Worm (Caenorhabditis elegans) whole organism, young adult: ENCODE results near the gene gmn-1.

Experiments
- B0261.1 ChIP-seq: sonication (generic microtip); optimal IDR thresholded peaks from 2 replicates; lab custom pipeline; 2016; ENCODE audit warnings: mild to moderate bottlenecking, missing genetic modification characterization, moderate library complexity, missing compliant biosample characterization
- B0336.3 ChIP-seq: fragments of 200-800 bp; sonication (Bioruptor generic); IDR thresholded peaks from 2 replicates; pipeline ENCODE4 v1.3.6; 2022; ENCODE audit warnings: missing genetic modification characterization, missing compliant biosample characterization
- C06A6.2 ChIP-seq: fragments of 200-800 bp; sonication (Bioruptor generic); conservative IDR thresholded peaks from 2 replicates; pipeline ENCODE4 v1.3.6; 2022; ENCODE audit warnings: missing genetic modification characterization, missing compliant biosample characterization
- F10E7.11 ChIP-seq: sonication (generic microtip); optimal IDR thresholded peaks from 2 replicates; lab custom pipeline; 2017; ENCODE audit warnings: mild to moderate bottlenecking, missing genetic modification characterization, moderate library complexity, missing compliant biosample characterization
- F37B4.10 ChIP-seq: fragments of 200-800 bp; sonication (Bioruptor generic); IDR thresholded peaks from 2 replicates; pipeline ENCODE4 v1.3.6; 2022; ENCODE audit warnings: missing genetic modification characterization, missing compliant biosample characterization
- F39B2.1 ChIP-seq: fragments of 200-800 bp; sonication (Bioruptor generic); IDR thresholded peaks from 2 replicates; pipeline ENCODE4 v1.3.6; 2022; ENCODE audit warnings: missing genetic modification reagents, missing genetic modification characterization, missing compliant biosample characterization
- K11D2.4 ChIP-seq: fragments of 200-800 bp; sonication (Bioruptor generic); IDR thresholded peaks from 2 replicates; pipeline ENCODE4 v1.3.6; 2022; ENCODE audit warnings: missing genetic modification reagents, missing genetic modification characterization, missing compliant biosample characterization
- T26A5.8 ChIP-seq: sonication (generic microtip); optimal IDR thresholded peaks from 2 replicates; lab custom pipeline; 2016; ENCODE audit warnings: missing genetic modification characterization, missing compliant biosample characterization
- Y53G8AR.9 ChIP-seq: fragments of 200-800 bp; sonication (Bioruptor generic); conservative IDR thresholded peaks from 2 replicates; pipeline ENCODE4 v1.3.6; 2022; ENCODE audit warnings: missing genetic modification reagents, missing genetic modification characterization, missing compliant biosample characterization
- Y56A3A.18 ChIP-seq: fragments of 200-800 bp; sonication (Bioruptor generic); IDR thresholded peaks from 2 replicates; pipeline ENCODE4 v1.3.6; 2022; ENCODE audit warnings: missing genetic modification reagents, missing genetic modification characterization, missing compliant biosample characterization
- Y67H2A.10 ChIP-seq: fragments of 200-800 bp; sonication (Bioruptor generic); conservative IDR thresholded peaks from 2 replicates; pipeline ENCODE4 v1.3.6; 2022; ENCODE audit warnings: missing genetic modification reagents, missing genetic modification characterization, missing compliant biosample characterization
- Y79H2A.3 ChIP-seq: fragments of 200-800 bp; sonication (Bioruptor generic); conservative IDR thresholded peaks from 2 replicates; pipeline ENCODE4 v1.3.6; 2022; ENCODE audit warnings: missing genetic modification reagents, missing genetic modification characterization, missing compliant biosample characterization
- Y95B8A.8 ChIP-seq: fragments of 200-800 bp; sonication (Bioruptor generic); IDR thresholded peaks from 2 replicates; pipeline ENCODE4 v1.3.6; 2022; ENCODE audit warnings: missing genetic modification reagents, missing genetic modification characterization, missing compliant biosample characterization
- akir-1 ChIP-seq: fragments of 200-800 bp; sonication (Bioruptor generic); optimal IDR thresholded peaks from 2 replicates; lab custom pipeline; 2018; ENCODE audit warnings: mild to moderate bottlenecking, missing genetic modification characterization, moderate library complexity, missing compliant biosample characterization
- ama-1 ChIP-seq, 3 experiments: fragments of 150-350 bp in 1 of 3; sonication (generic microtip) in 2 of 3; optimal IDR thresholded peaks; 2 replicates each; lab custom pipeline; 2014 to 2018; ENCODE audit warnings: missing biosample characterization in 2 of 3, missing genetic modification characterization in 2 of 3, missing genetic modification reagents in 2 of 3
- aptf-2 ChIP-seq: fragments of 200-800 bp; sonication (Bioruptor generic); conservative IDR thresholded peaks from 2 replicates; pipeline ENCODE4 v1.3.6; 2022; ENCODE audit warnings: missing genetic modification reagents, missing genetic modification characterization, missing compliant biosample characterization
- atf-7 ChIP-seq: sonication (generic microtip); optimal IDR thresholded peaks from 2 replicates; lab custom pipeline; 2017; ENCODE audit warnings: mild to moderate bottlenecking, missing genetic modification characterization, missing compliant biosample characterization
- athp-1 ChIP-seq: sonication (generic microtip); optimal IDR thresholded peaks from 2 replicates; lab custom pipeline; 2017; ENCODE audit warnings: mild to moderate bottlenecking, missing genetic modification characterization, missing compliant biosample characterization
- bed-2 ChIP-seq: fragments of 200-800 bp; sonication (Bioruptor generic); IDR thresholded peaks from 2 replicates; pipeline ENCODE4 v1.3.6; 2022; ENCODE audit warnings: missing genetic modification reagents, missing genetic modification characterization, missing compliant biosample characterization
- ccch-3 ChIP-seq: fragments of 200-800 bp; sonication (Bioruptor generic); optimal IDR thresholded peaks from 2 replicates; lab custom pipeline; 2018; ENCODE audit warnings: mild to moderate bottlenecking, missing genetic modification characterization, missing compliant biosample characterization
- cebp-1 ChIP-seq, 2 experiments: fragments of 200-800 bp in 1 of 2; sonication (Bioruptor generic) in 1 of 2; sonication (generic microtip) in 1 of 2; IDR thresholded peaks in 1 of 2; optimal IDR thresholded peaks in 1 of 2; 2 replicates each; pipeline versions ENCODE4 v1.3.6 to Lab custom; 2017 to 2022; ENCODE audit warnings: missing compliant biosample characterization in 2 of 2, missing genetic modification characterization in 2 of 2, mild to moderate bottlenecking in 1 of 2, missing genetic modification reagents in 1 of 2, moderate library complexity in 1 of 2
- ceh-100 ChIP-seq: fragments of 200-800 bp; sonication (Bioruptor generic); IDR thresholded peaks from 2 replicates; pipeline ENCODE4 v1.3.6; 2022; ENCODE audit warnings: missing genetic modification reagents, missing genetic modification characterization, missing compliant biosample characterization
- chd-7 ChIP-seq: sonication (generic microtip); optimal IDR thresholded peaks from 2 replicates; lab custom pipeline; 2016; ENCODE audit warnings: mild to moderate bottlenecking, missing genetic modification characterization, moderate library complexity, missing compliant biosample characterization
- efl-1 ChIP-seq: fragments of 150-350 bp; optimal IDR thresholded peaks from 2 replicates; lab custom pipeline; 2014; ENCODE audit warnings: missing biosample characterization, missing genetic modification reagents, missing genetic modification characterization
- egl-18 ChIP-seq: fragments of 200-800 bp; sonication (Bioruptor generic); IDR thresholded peaks from 2 replicates; pipeline ENCODE4 v1.3.6; 2022; ENCODE audit warnings: missing genetic modification reagents, missing genetic modification characterization, missing compliant biosample characterization
- ekl-4 ChIP-seq: fragments of 200-800 bp; sonication (Bioruptor generic); IDR thresholded peaks from 2 replicates; pipeline ENCODE4 v1.3.6; 2022; ENCODE audit warnings: missing genetic modification reagents, missing genetic modification characterization, missing compliant biosample characterization
- fkh-3 ChIP-seq: sonication (generic microtip); optimal IDR thresholded peaks from 2 replicates; lab custom pipeline; 2016; ENCODE audit warnings: mild to moderate bottlenecking, missing genetic modification characterization, missing compliant biosample characterization
- him-1 ChIP-seq: sonication (generic microtip); optimal IDR thresholded peaks from 2 replicates; lab custom pipeline; 2016; ENCODE audit warnings: missing genotype, missing genetic modification reagents, missing genetic modification characterization, missing compliant biosample characterization
- hlh-26 ChIP-seq: fragments of 200-800 bp; sonication (Bioruptor generic); conservative IDR thresholded peaks from 2 replicates; pipeline ENCODE4 v1.3.6; 2022; ENCODE audit warnings: missing genetic modification reagents, missing genetic modification characterization, missing compliant biosample characterization
- lag-1 ChIP-seq: fragments of 200-800 bp; sonication (Bioruptor generic); IDR thresholded peaks from 2 replicates; pipeline ENCODE4 v1.3.6; 2022; ENCODE audit warnings: missing genetic modification reagents, missing genetic modification characterization, missing compliant biosample characterization
- lin-40 ChIP-seq: sonication (generic microtip); optimal IDR thresholded peaks from 2 replicates; lab custom pipeline; 2016; ENCODE audit warnings: missing genetic modification characterization, mild to moderate bottlenecking, missing compliant biosample characterization, missing genotype, missing genetic modification reagents
- lin-54 ChIP-seq: fragments of 200-800 bp; sonication (Bioruptor generic); optimal IDR thresholded peaks from 2 replicates; lab custom pipeline; 2018; ENCODE audit warnings: mild to moderate bottlenecking, missing genetic modification characterization, missing compliant biosample characterization
- lir-1 ChIP-seq: fragments of 200-800 bp; sonication (Bioruptor generic); conservative IDR thresholded peaks from 2 replicates; pipeline ENCODE4 v1.3.6; 2022; ENCODE audit warnings: missing genetic modification reagents, missing genetic modification characterization, missing compliant biosample characterization
- lsy-27 ChIP-seq: sonication (generic microtip); optimal IDR thresholded peaks from 2 replicates; lab custom pipeline; 2017; ENCODE audit warnings: missing genetic modification characterization, mild to moderate bottlenecking, missing compliant biosample characterization, antibody characterized with exemption, missing genotype, borderline replicate concordance; ENCODE audit not compliant: insufficient read depth
- madf-10 ChIP-seq: sonication (generic microtip); optimal IDR thresholded peaks from 2 replicates; lab custom pipeline; 2016; ENCODE audit warnings: mild to moderate bottlenecking, missing genetic modification characterization, missing compliant biosample characterization
- nfyb-1 ChIP-seq: fragments of 200-800 bp; sonication (Bioruptor generic); IDR thresholded peaks from 2 replicates; pipeline ENCODE4 v1.3.6; 2022; ENCODE audit warnings: missing genetic modification reagents, missing genetic modification characterization, missing compliant biosample characterization
- nhr-120 ChIP-seq: fragments of 200-800 bp; sonication (Bioruptor generic); IDR thresholded peaks from 2 replicates; pipeline ENCODE4 v1.3.6; 2022; ENCODE audit warnings: missing genetic modification characterization, missing compliant biosample characterization
- pbrm-1 ChIP-seq: fragments of 200-800 bp; sonication (Bioruptor generic); IDR thresholded peaks from 2 replicates; pipeline ENCODE4 v1.3.6; 2022; ENCODE audit warnings: missing genetic modification reagents, missing genetic modification characterization, missing compliant biosample characterization
- rcor-1 ChIP-seq: fragments of 200-800 bp; sonication (Bioruptor generic); IDR thresholded peaks from 2 replicates; pipeline ENCODE4 v1.3.6; 2022; ENCODE audit warnings: missing genetic modification reagents, missing genetic modification characterization, missing compliant biosample characterization
- repo-1 ChIP-seq: sonication (generic microtip); optimal IDR thresholded peaks from 2 replicates; lab custom pipeline; 2017; ENCODE audit warnings: mild to moderate bottlenecking, missing genetic modification characterization, missing compliant biosample characterization
- rpc-1 ChIP-seq, 2 experiments: fragments of 150-350 bp in 1 of 2; sonication (generic microtip) in 1 of 2; optimal IDR thresholded peaks; 2 replicates each; lab custom pipeline; 2014 to 2018; ENCODE audit warnings: missing biosample characterization in 1 of 2, missing genetic modification characterization in 1 of 2, missing genetic modification reagents in 1 of 2, missing genotype in 1 of 2
- snpc-3.4 ChIP-seq: sonication (generic microtip); optimal IDR thresholded peaks from 2 replicates; lab custom pipeline; 2017; ENCODE audit warnings: missing genetic modification characterization, mild to moderate bottlenecking, missing compliant biosample characterization, antibody characterized with exemption, moderate library complexity, missing genotype, missing genetic modification reagents
- tbx-9 ChIP-seq: sonication (generic microtip); optimal IDR thresholded peaks from 2 replicates; lab custom pipeline; 2016; ENCODE audit warnings: borderline replicate concordance, missing genetic modification characterization, inconsistent platforms, missing compliant biosample characterization
- zfh-2 ChIP-seq: fragments of 200-800 bp; sonication (Bioruptor generic); conservative IDR thresholded peaks from 2 replicates; pipeline ENCODE4 v1.3.6; 2022; ENCODE audit warnings: missing genetic modification reagents, missing genetic modification characterization, missing compliant biosample characterization
- ztf-18 ChIP-seq: sonication (generic microtip); optimal IDR thresholded peaks from 2 replicates; lab custom pipeline; 2016; ENCODE audit warnings: missing genotype, mild to moderate bottlenecking, missing genetic modification characterization, missing compliant biosample characterization
- ztf-25 ChIP-seq: fragments of 200-800 bp; sonication (Bioruptor generic); IDR thresholded peaks from 2 replicates; pipeline ENCODE4 v1.3.6; 2022; ENCODE audit warnings: missing genetic modification reagents, missing genetic modification characterization, missing compliant biosample characterization
- ztf-26 ChIP-seq: sonication (generic microtip); optimal IDR thresholded peaks from 2 replicates; lab custom pipeline; 2017; ENCODE audit warnings: missing genetic modification characterization, missing compliant biosample characterization
- ztf-6 ChIP-seq: fragments of 200-800 bp; sonication (Bioruptor generic); IDR thresholded peaks from 2 replicates; pipeline ENCODE4 v1.3.6; 2022; ENCODE audit warnings: missing genetic modification reagents, missing genetic modification characterization, missing compliant biosample characterization

The gmn-1 gene

DNA sequence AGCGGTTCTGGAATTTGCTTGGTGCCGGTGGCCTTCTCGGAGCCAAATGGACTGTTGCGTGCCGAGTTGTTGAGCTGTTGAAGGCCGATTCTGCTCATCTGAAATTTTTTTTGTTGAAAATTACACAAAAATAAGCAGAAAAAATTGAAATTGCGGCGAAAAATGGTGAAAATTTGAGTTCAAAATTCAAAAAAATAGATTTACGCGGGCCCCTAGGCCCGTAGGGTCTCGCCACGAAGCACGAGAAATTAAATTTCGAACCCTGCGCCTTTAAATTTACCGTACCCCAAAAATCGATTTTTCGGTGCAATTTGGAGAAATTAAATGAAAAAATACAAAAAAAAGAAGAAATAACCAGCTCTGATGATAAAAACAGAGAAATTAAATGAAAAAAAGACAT, at the start of gene gmn-1:
Gene gmn-1, minus strand, starts transcription at position 98 of the 400 bp plus-strand sequence.
- TF ChIP-seq Y67H2A.10 (GFP tag; lab: Robert Waterston, UW) (no peak), snpc-3.4 (tag; lab: Kevin White, UChicago) (peak; percentile 53), ama-1 (optimal IDR thresholded peaks at IDR 0.05; lab: Kevin White, UChicago) (no peak), ama-1 (GFP tag; optimal IDR thresholded peaks at IDR 0.05; lab: Kevin White, UChicago) (no peak), B0336.3 (GFP tag; lab: Robert Waterston, UW) (no peak), ztf-26 (tag; lab: Kevin White, UChicago) (no peak), madf-10 (tag; lab: Kevin White, UChicago) (no peak), atf-7 (tag; lab: Kevin White, UChicago) (no peak), athp-1 (tag; lab: Kevin White, UChicago) (peak; percentile 53), nfyb-1 (GFP tag; lab: Robert Waterston, UW) (no peak), B0261.1 (tag; lab: Kevin White, UChicago) (no peak), rcor-1 (GFP tag; lab: Robert Waterston, UW) (peak; percentile 67), lir-1 (GFP tag; lab: Robert Waterston, UW) (no peak), efl-1 (GFP tag; lab: Kevin White, UChicago) (peak; percentile 91), bed-2 (GFP tag; lab: Robert Waterston, UW) (no peak), fkh-3 (tag; lab: Kevin White, UChicago) (no peak), egl-18 (GFP tag; lab: Robert Waterston, UW) (no peak), akir-1 (GFP tag; lab: Kevin White, UChicago) (no peak), pbrm-1 (GFP tag; lab: Robert Waterston, UW) (no peak), aptf-2 (GFP tag; lab: Robert Waterston, UW) (no peak), lin-54 (GFP tag; lab: Kevin White, UChicago) (peak; percentile 85), F39B2.1 (GFP tag; lab: Robert Waterston, UW) (no peak), ztf-25 (GFP tag; lab: Robert Waterston, UW) (no peak), ztf-18 (tag; lab: Kevin White, UChicago) (no peak), ceh-100 (0 out of 2 replicates have a peak, but pooled peaks have one; percentile 26), cebp-1 (GFP tag; IDR thresholded peaks at IDR 0.05; lab: Robert Waterston, UW) (no peak), cebp-1 (tag; optimal IDR thresholded peaks at IDR 0.05; lab: Kevin White, UChicago) (no peak), Y53G8AR.9 (GFP tag; lab: Robert Waterston, UW) (no peak), T26A5.8 (tag; lab: Kevin White, UChicago) (no peak), ccch-3 (GFP tag; lab: Kevin White, UChicago) (no peak), repo-1 (tag; lab: Kevin White, UChicago) (no peak), K11D2.4 (no peak), zfh-2 (GFP tag; lab: Robert Waterston, UW) (no peak), nhr-120 (GFP tag; lab: Robert Waterston, UW) (no peak), chd-7 (tag; lab: Kevin White, UChicago) (peak; percentile 3), ekl-4 (GFP tag; lab: Robert Waterston, UW) (peak; percentile 44; the same call in 1 of the 2 replicates), Y95B8A.8 (GFP tag; lab: Robert Waterston, UW) (peak; percentile 57; the same call in 1 of the 2 replicates), F37B4.10 (no peak), Y56A3A.18 (GFP tag; lab: Robert Waterston, UW) (no peak), hlh-26 (GFP tag; lab: Robert Waterston, UW) (no peak), lsy-27 (tag; lab: Kevin White, UChicago) (no peak), tbx-9 (tag; lab: Kevin White, UChicago) (no peak), him-1 (tag; lab: Kevin White, UChicago) (no peak), lag-1 (no peak), F10E7.11 (tag; lab: Kevin White, UChicago) (no peak), ztf-6 (GFP tag; lab: Robert Waterston, UW) (no peak), lin-40 (tag; lab: Kevin White, UChicago) (no peak), Y79H2A.3 (GFP tag; lab: Robert Waterston, UW) (0 out of 2 replicates have a peak, but pooled peaks have one; percentile 23), C06A6.2 (GFP tag; lab: Robert Waterston, UW) (no peak), rpc-1 (optimal IDR thresholded peaks at IDR 0.05; lab: Kevin White, UChicago) (no peak), rpc-1 (tag; optimal IDR thresholded peaks at IDR 0.05; lab: Kevin White, UChicago) (no peak)
